Worm (Caenorhabditis elegans) whole organism, L4 larva: ENCODE results near the gene B0024.13.

Experiments used
- ama-1 ChIP-seq: fragments of 150-350 bp; optimal IDR thresholded peaks from 2 replicates; lab custom pipeline; 2014; ENCODE audit warnings: inconsistent platforms, mixed read lengths
- dpl-1 ChIP-seq: fragments of 150-350 bp; optimal IDR thresholded peaks from 2 replicates; lab custom pipeline; 2014; ENCODE audit warnings: missing biosample characterization, missing genetic modification reagents, missing genetic modification characterization
- fkh-10 ChIP-seq: fragments of 150-350 bp; optimal IDR thresholded peaks from 2 replicates; lab custom pipeline; 2014; ENCODE audit warnings: missing biosample characterization, missing genetic modification reagents, missing genetic modification characterization
- lin-39 ChIP-seq: fragments of 150-350 bp; optimal IDR thresholded peaks from 2 replicates; lab custom pipeline; 2014; ENCODE audit warnings: missing biosample characterization, missing genetic modification reagents, missing genetic modification characterization
- nhr-11 ChIP-seq: fragments of 150-350 bp; optimal IDR thresholded peaks from 2 replicates; lab custom pipeline; 2014; ENCODE audit warnings: missing biosample characterization, missing genetic modification characterization
- nhr-48 ChIP-seq: sonication (generic microtip); optimal IDR thresholded peaks from 2 replicates; lab custom pipeline; 2016; ENCODE audit warnings: mild to moderate bottlenecking, missing genetic modification characterization, missing compliant biosample characterization
- pqm-1 ChIP-seq: sonication (generic microtip); optimal IDR thresholded peaks from 2 replicates; lab custom pipeline; 2017; ENCODE audit warnings: missing biosample characterization, missing genetic modification characterization
- ztf-11 ChIP-seq: fragments of 150-350 bp; optimal IDR thresholded peaks from 2 replicates; lab custom pipeline; 2014; ENCODE audit warnings: missing biosample characterization, missing genetic modification characterization

ce11 chrV:10352928-10353427 is 32.5 kb downstream of the B0024.13 start, which contains the start of gene nol-56:
- no peak for TF ChIP-seq ztf-11
- no peak for TF ChIP-seq ama-1
- peak; percentile 89 for TF ChIP-seq dpl-1
- no peak for TF ChIP-seq fkh-10 (GFP tag; lab: Kevin White, UChicago)
- peak; percentile 62 for TF ChIP-seq nhr-11 (tag; lab: Kevin White, UChicago)
- TF ChIP-seq pqm-1 (tag; lab: Kevin White, UChicago) = no peak
- TF ChIP-seq nhr-48 (tag; lab: Kevin White, UChicago) = peak; percentile 27
- TF ChIP-seq lin-39 (tag; lab: Kevin White, UChicago) = no peak
